Worm (Caenorhabditis elegans): ENCODE results near the gene C37C3.9.

C37C3.9 gene

ce11 chrV:7819585-7819984 lies 34.9 kb downstream of the C37C3.9 start:
- TF ChIP-seq ztf-4 (tag; optimal IDR thresholded peaks at IDR 0.05) (no peak), unc-55 (GFP tag; optimal IDR thresholded peaks at IDR 0.05) (peak; percentile 21), ztf-1 (GFP tag; conservative IDR thresholded peaks at IDR 0.05) (no peak), C34F6.9 (tag; optimal IDR thresholded peaks at IDR 0.05) (peak; percentile 13), lin-39 (tag; optimal IDR thresholded peaks at IDR 0.05) (no peak), aly-2 (tag; optimal IDR thresholded peaks at IDR 0.05) (no peak), nhr-12 (tag; optimal IDR thresholded peaks at IDR 0.05) (no peak), nhr-6 (tag; optimal IDR thresholded peaks at IDR 0.05) (no peak), zag-1 (tag; optimal IDR thresholded peaks at IDR 0.05) (no peak), nhr-11 (tag; optimal IDR thresholded peaks at IDR 0.05) (no peak), lin-11 (tag; optimal IDR thresholded peaks at IDR 0.05) (no peak), sma-3 (GFP tag; optimal IDR thresholded peaks at IDR 0.05) (no peak), ceh-16 (tag; optimal IDR thresholded peaks at IDR 0.05) (no peak), lin-13 (GFP tag; optimal IDR thresholded peaks at IDR 0.05) (no peak)

- TF ChIP-seq zag-1 (tag; optimal IDR thresholded peaks at IDR 0.05): no peak
- no peak for TF ChIP-seq peb-1 (tag; optimal IDR thresholded peaks at IDR 0.05)
- no peak for TF ChIP-seq lsy-2 (tag; optimal IDR thresholded peaks at IDR 0.05)
- TF ChIP-seq sem-4 (tag; optimal IDR thresholded peaks at IDR 0.05): no peak
- no peak for TF ChIP-seq R02D3.7 (tag; optimal IDR thresholded peaks at IDR 0.05)
- no peak for TF ChIP-seq alr-1 (tag; optimal IDR thresholded peaks at IDR 0.05)
- TF ChIP-seq unc-55 (GFP tag; optimal IDR thresholded peaks at IDR 0.05): no peak
- no peak for TF ChIP-seq ztf-4 (tag; optimal IDR thresholded peaks at IDR 0.05)
- TF ChIP-seq ceh-82 (tag; optimal IDR thresholded peaks at IDR 0.05): no peak
- TF ChIP-seq nhr-12 (tag; optimal IDR thresholded peaks at IDR 0.05): no peak
- TF ChIP-seq ztf-1 (GFP tag; conservative IDR thresholded peaks at IDR 0.05): no peak
- no peak for TF ChIP-seq crh-2 (tag; optimal IDR thresholded peaks at IDR 0.05)
- no peak for TF ChIP-seq ZK546.5 (tag; optimal IDR thresholded peaks at IDR 0.05)
Measured at ce11 chrV:7816486-7816885, 38.0 kb downstream of the C37C3.9 start.

ce11 chrV:7814601-7815000 lies 39.9 kb downstream of the C37C3.9 start, which contains the start of gene ZK742.6:
Gene ZK742.6, minus strand, starts transcription at chrV:7814942.
- TF ChIP-seq mab-5 (tag; optimal IDR thresholded peaks at IDR 0.05): no peak
- no peak for TF ChIP-seq ceh-16 (tag; optimal IDR thresholded peaks at IDR 0.05)
- TF ChIP-seq unc-55 (GFP tag; optimal IDR thresholded peaks at IDR 0.05): no peak
- TF ChIP-seq nhr-77 (tag; optimal IDR thresholded peaks at IDR 0.05): no peak
- TF ChIP-seq nhr-12 (tag; optimal IDR thresholded peaks at IDR 0.05): no peak
- TF ChIP-seq zag-1 (tag; optimal IDR thresholded peaks at IDR 0.05): no peak
- no peak for TF ChIP-seq dmd-4 (tag; optimal IDR thresholded peaks at IDR 0.05)
- no peak for TF ChIP-seq nhr-25 (tag; optimal IDR thresholded peaks at IDR 0.05)

DNA sequence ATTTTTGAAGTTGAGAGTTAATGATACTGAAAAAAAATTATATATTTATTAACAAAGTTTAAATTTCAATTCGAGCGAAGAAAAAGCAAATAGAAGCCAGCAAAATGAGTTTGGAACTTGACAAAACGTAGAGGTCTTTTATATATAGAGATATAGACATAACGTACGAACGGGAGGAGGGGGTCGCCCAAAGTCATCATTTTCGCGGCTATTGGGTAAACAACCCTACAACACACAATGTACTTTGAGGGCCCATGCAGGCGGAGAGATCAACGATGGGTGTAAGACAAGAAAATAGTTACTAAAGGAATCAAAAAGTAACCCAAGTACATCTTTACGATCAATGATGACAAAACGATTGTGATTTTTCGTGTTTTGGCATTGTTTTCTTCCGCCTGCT lies 42.7 kb downstream of the C37C3.9 start, which contains the start of gene ZK742.4:
Gene ZK742.4 (minus strand): TSS at position 35 of the 400 bp plus-strand sequence.
- TF ChIP-seq blmp-1 (tag; optimal IDR thresholded peaks at IDR 0.05; ENCODE audit: insufficient read depth): no peak
- peak; percentile 24 for TF ChIP-seq sma-9 (GFP tag; optimal IDR thresholded peaks at IDR 0.05)
- no peak for TF ChIP-seq sma-9 (tag; optimal IDR thresholded peaks at IDR 0.05)

ce11 chrV:7810591-7810990 lies 43.9 kb downstream of the C37C3.9 start:
- no peak for TF ChIP-seq Y55F3AM.14 (GFP tag; optimal IDR thresholded peaks at IDR 0.05)
- TF ChIP-seq blmp-1 (tag; optimal IDR thresholded peaks at IDR 0.05; ENCODE audit: insufficient read depth): no peak
- TF ChIP-seq snpc-4 (tag; optimal IDR thresholded peaks at IDR 0.05): no peak
- TF ChIP-seq unc-62 (GFP tag; optimal IDR thresholded peaks at IDR 0.05): no peak
- no peak for TF ChIP-seq nhr-23 (tag; optimal IDR thresholded peaks at IDR 0.05)
- no peak for TF ChIP-seq mab-5 (tag; optimal IDR thresholded peaks at IDR 0.05)
